Worm (Caenorhabditis elegans) whole organism, L1 larva: ENCODE measurements around the gene ZC168.2.

Experiments used
- C16A3.4 ChIP-seq: fragments of 150-350 bp; optimal IDR thresholded peaks from 2 replicates; lab custom pipeline; 2014; ENCODE audit warnings: missing biosample characterization, missing genetic modification characterization
- C34B4.2 ChIP-seq: sonication (generic microtip); optimal IDR thresholded peaks from 2 replicates; lab custom pipeline; 2017; ENCODE audit warnings: mild to moderate bottlenecking, missing genetic modification characterization, missing compliant biosample characterization
- Y116A8C.19 ChIP-seq: sonication (generic microtip); optimal IDR thresholded peaks from 2 replicates; lab custom pipeline; 2016; ENCODE audit warnings: missing compliant biosample characterization, missing genetic modification characterization, borderline replicate concordance
- alr-1 ChIP-seq: fragments of 200-800 bp; sonication (Bioruptor generic); optimal IDR thresholded peaks from 2 replicates; lab custom pipeline; 2018; ENCODE audit warnings: borderline replicate concordance, mild to moderate bottlenecking, missing genetic modification characterization, missing compliant biosample characterization
- ama-1 ChIP-seq: fragments of 150-350 bp; optimal IDR thresholded peaks from 2 replicates; lab custom pipeline; 2014
- blmp-1 ChIP-seq: fragments of 150-350 bp; optimal IDR thresholded peaks from 2 replicates; lab custom pipeline; 2014; ENCODE audit warnings: missing biosample characterization, missing genetic modification characterization
- ceh-63 ChIP-seq: fragments of 200-800 bp; sonication (Bioruptor generic); optimal IDR thresholded peaks from 2 replicates; lab custom pipeline; 2018; ENCODE audit warnings: mild to moderate bottlenecking, missing genetic modification characterization, missing compliant biosample characterization
- ceh-8 ChIP-seq: fragments of 200-800 bp; sonication (Bioruptor generic); optimal IDR thresholded peaks from 2 replicates; lab custom pipeline; 2018; ENCODE audit warnings: mild to moderate bottlenecking, missing genetic modification characterization, moderate library complexity, missing compliant biosample characterization
- ceh-82 ChIP-seq, 3 experiments: fragments of 150-350 bp in 1 of 3; sonication (generic microtip) in 2 of 3; optimal IDR thresholded peaks; 2 replicates each; lab custom pipeline; 2014 to 2017; ENCODE audit warnings: missing biosample characterization in 3 of 3, missing genetic modification characterization in 3 of 3
- dpl-1 ChIP-seq, 3 experiments: fragments of 150-350 bp in 2 of 3; sonication (generic microtip) in 1 of 3; optimal IDR thresholded peaks; 2 replicates each; lab custom pipeline; 2014 to 2017; ENCODE audit warnings: missing biosample characterization in 3 of 3, missing genetic modification characterization in 3 of 3, missing genetic modification reagents in 3 of 3
- dsc-1 ChIP-seq: sonication (generic microtip); optimal IDR thresholded peaks from 2 replicates; lab custom pipeline; 2016; ENCODE audit warnings: mild to moderate bottlenecking, missing genetic modification characterization, missing compliant biosample characterization
- efl-1 ChIP-seq, 4 experiments: fragments of 150-350 bp; optimal IDR thresholded peaks in 3 of 4; peaks in 1 of 4; 1 replicate in 1 of 4; 2 replicates in 3 of 4; lab custom pipeline; 2014; ENCODE audit warnings: missing biosample characterization in 2 of 4, missing genetic modification characterization in 2 of 4, missing genetic modification reagents in 2 of 4
- efl-3 ChIP-seq: fragments of 200-800 bp; sonication (Bioruptor generic); optimal IDR thresholded peaks from 2 replicates; lab custom pipeline; 2018; ENCODE audit warnings: mild to moderate bottlenecking, missing genetic modification characterization, missing compliant biosample characterization
- egl-13 ChIP-seq: sonication (generic microtip); optimal IDR thresholded peaks from 2 replicates; lab custom pipeline; 2016; ENCODE audit warnings: missing genotype, missing genetic modification reagents, missing genetic modification characterization, missing compliant biosample characterization
- egl-27 ChIP-seq, 2 experiments: fragments of 150-350 bp in 1 of 2; sonication (generic microtip); optimal IDR thresholded peaks; 3 replicates each; lab custom pipeline; 2017 to 2018; ENCODE audit warnings: missing biosample characterization in 2 of 2, missing genetic modification characterization in 2 of 2, missing genetic modification reagents in 2 of 2
- elt-2 ChIP-seq: sonication (generic microtip); optimal IDR thresholded peaks from 2 replicates; lab custom pipeline; 2016; ENCODE audit warnings: missing genetic modification characterization, mild to moderate bottlenecking, inconsistent platforms, missing compliant biosample characterization, missing genetic modification reagents
- elt-3 ChIP-seq, 6 experiments: fragments of 150-350 bp in 1 of 6; sonication (generic microtip); optimal IDR thresholded peaks; 2 replicates each; lab custom pipeline; 2017 to 2018; ENCODE audit warnings: missing biosample characterization in 6 of 6, missing genetic modification characterization in 6 of 6, inconsistent platforms in 1 of 6
- fkh-10 ChIP-seq: sonication (generic microtip); optimal IDR thresholded peaks from 2 replicates; lab custom pipeline; 2017; ENCODE audit warnings: missing biosample characterization, missing genetic modification reagents, missing genetic modification characterization
- fkh-8 ChIP-seq: sonication (generic microtip); optimal IDR thresholded peaks from 2 replicates; lab custom pipeline; 2016; ENCODE audit warnings: mild to moderate bottlenecking, missing genetic modification characterization, missing compliant biosample characterization
- fos-1 ChIP-seq: fragments of 150-350 bp; optimal IDR thresholded peaks from 2 replicates; lab custom pipeline; 2014; ENCODE audit warnings: missing biosample characterization, missing genetic modification characterization
- hlh-17 ChIP-seq: fragments of 200-800 bp; sonication (Bioruptor generic); optimal IDR thresholded peaks from 2 replicates; lab custom pipeline; 2018; ENCODE audit warnings: missing genetic modification characterization, mild to moderate bottlenecking, missing compliant biosample characterization, moderate library complexity, borderline replicate concordance
- jun-1 ChIP-seq: fragments of 150-350 bp; optimal IDR thresholded peaks from 2 replicates; lab custom pipeline; 2014; ENCODE audit warnings: missing biosample characterization, missing genetic modification reagents, missing genetic modification characterization
- lin-13 ChIP-seq: fragments of 150-350 bp; optimal IDR thresholded peaks from 2 replicates; lab custom pipeline; 2014; ENCODE audit warnings: missing biosample characterization, missing genetic modification reagents, missing genetic modification characterization
- lin-14 ChIP-seq: fragments of 200-800 bp; sonication (Bioruptor generic); optimal IDR thresholded peaks from 2 replicates; lab custom pipeline; 2018; ENCODE audit warnings: mild to moderate bottlenecking, missing genetic modification characterization, moderate library complexity, missing compliant biosample characterization
- lin-35 ChIP-seq, 2 experiments: fragments of 150-350 bp; optimal IDR thresholded peaks; 2 replicates each; lab custom pipeline; 2014; ENCODE audit warnings: missing biosample characterization in 2 of 2, missing genetic modification characterization in 2 of 2, missing genetic modification reagents in 2 of 2
- lin-39 ChIP-seq: fragments of 150-350 bp; optimal IDR thresholded peaks from 2 replicates; lab custom pipeline; 2014; ENCODE audit warnings: missing biosample characterization, missing genetic modification reagents, missing genetic modification characterization
- lir-3 ChIP-seq: sonication (generic microtip); optimal IDR thresholded peaks from 2 replicates; lab custom pipeline; 2016; ENCODE audit warnings: mild to moderate bottlenecking, missing genetic modification characterization, moderate library complexity, missing compliant biosample characterization; ENCODE audit not compliant: poor library complexity
- lsy-2 ChIP-seq, 2 experiments: fragments of 150-350 bp; optimal IDR thresholded peaks; 2 replicates each; lab custom pipeline; 2014; ENCODE audit warnings: missing biosample characterization in 2 of 2, missing genetic modification characterization in 2 of 2
- mdl-1 ChIP-seq, 2 experiments: fragments of 150-350 bp; optimal IDR thresholded peaks; 2 replicates each; lab custom pipeline; 2014 to 2017; ENCODE audit warnings: missing biosample characterization in 2 of 2, missing genetic modification characterization in 2 of 2, inconsistent platforms in 1 of 2
- nhr-11 ChIP-seq: fragments of 150-350 bp; optimal IDR thresholded peaks from 2 replicates; lab custom pipeline; 2014; ENCODE audit warnings: missing biosample characterization, missing genetic modification characterization
- nhr-19 ChIP-seq: fragments of 200-800 bp; sonication (Bioruptor generic); conservative IDR thresholded peaks from 2 replicates; pipeline ENCODE4 v1.3.6; 2022; ENCODE audit warnings: missing genetic modification characterization, missing compliant biosample characterization
- nhr-20 ChIP-seq: sonication (generic microtip); optimal IDR thresholded peaks from 2 replicates; lab custom pipeline; 2016; ENCODE audit warnings: mild to moderate bottlenecking, missing genetic modification characterization, missing compliant biosample characterization
- nhr-71 ChIP-seq: sonication (generic microtip); optimal IDR thresholded peaks from 2 replicates; lab custom pipeline; 2016; ENCODE audit warnings: mild to moderate bottlenecking, missing genetic modification characterization, moderate library complexity, missing compliant biosample characterization
- nhr-76 ChIP-seq: sonication (generic microtip); optimal IDR thresholded peaks from 2 replicates; lab custom pipeline; 2017; ENCODE audit warnings: missing biosample characterization, missing genetic modification characterization
- nhr-77 ChIP-seq: fragments of 150-350 bp; optimal IDR thresholded peaks from 2 replicates; lab custom pipeline; 2014; ENCODE audit warnings: missing biosample characterization, missing genetic modification characterization
- nhr-84 ChIP-seq: sonication (generic microtip); optimal IDR thresholded peaks from 2 replicates; lab custom pipeline; 2017; ENCODE audit warnings: missing biosample characterization, missing genetic modification characterization
- nhr-85 ChIP-seq: sonication (generic microtip); peaks from one replicate; lab custom pipeline; 2016; ENCODE audit warnings: missing genetic modification characterization, inconsistent platforms, missing compliant biosample characterization
- skn-1 ChIP-seq: fragments of 150-350 bp; optimal IDR thresholded peaks from 2 replicates; lab custom pipeline; 2014; ENCODE audit warnings: missing biosample characterization, missing genetic modification characterization
- snpc-4 ChIP-seq: fragments of 150-350 bp; optimal IDR thresholded peaks from 2 replicates; lab custom pipeline; 2014; ENCODE audit warnings: missing biosample characterization, missing genetic modification characterization
- snu-23 ChIP-seq: sonication (generic microtip); optimal IDR thresholded peaks from 2 replicates; lab custom pipeline; 2016; ENCODE audit warnings: missing genetic modification characterization, missing compliant biosample characterization
- sptf-1 ChIP-seq: fragments of 150-350 bp; optimal IDR thresholded peaks from 2 replicates; lab custom pipeline; 2014; ENCODE audit warnings: missing biosample characterization, missing genetic modification characterization
- tlp-1 ChIP-seq: fragments of 150-350 bp; optimal IDR thresholded peaks from 2 replicates; lab custom pipeline; 2014; ENCODE audit warnings: missing biosample characterization, missing genetic modification characterization
- unc-86 ChIP-seq: sonication (generic microtip); optimal IDR thresholded peaks from 2 replicates; lab custom pipeline; 2016; ENCODE audit warnings: missing genetic modification characterization, missing compliant biosample characterization
- unc-98 ChIP-seq: fragments of 200-800 bp; sonication (Bioruptor generic); IDR thresholded peaks from 2 replicates; pipeline ENCODE4 v1.3.6; 2022; ENCODE audit warnings: missing genetic modification characterization, missing compliant biosample characterization
- ztf-11 ChIP-seq, 2 experiments: sonication (generic microtip); optimal IDR thresholded peaks; 2 replicates each; lab custom pipeline; 2016 to 2017; ENCODE audit warnings: missing genetic modification characterization in 2 of 2, missing biosample characterization in 1 of 2, missing compliant biosample characterization in 1 of 2

The ZC168.2 gene

DNA sequence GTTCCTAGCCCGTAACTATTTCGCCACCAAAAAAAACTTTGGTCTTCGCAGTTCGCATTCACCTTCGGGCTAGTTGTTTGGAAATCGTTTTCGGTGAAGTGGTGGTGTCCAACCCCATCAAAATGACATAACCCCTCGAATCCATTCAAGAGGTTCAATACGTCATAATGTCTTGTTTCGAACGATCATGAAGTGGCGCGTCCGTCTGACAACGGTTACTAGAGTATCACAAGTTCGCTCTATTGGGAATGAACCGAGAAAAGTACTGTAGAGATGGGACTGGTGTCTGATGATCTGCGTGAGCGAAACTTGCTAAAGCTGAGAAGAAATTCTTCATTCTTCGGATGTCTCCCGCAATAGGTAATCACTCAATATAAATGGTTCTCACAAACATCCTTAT, at the start of gene ZC168.2:
ZC168.2 (plus strand) TSS at position 301 of the 400 bp plus-strand sequence.
- TF ChIP-seq nhr-76 (tag; lab: Kevin White, UChicago) (no peak), efl-1 (optimal IDR thresholded peaks at IDR 0.05; lab: Kevin White, UChicago) (no peak), efl-1 (GFP tag; optimal IDR thresholded peaks at IDR 0.05 in 1 of 2; lab: Kevin White, UChicago) (peak in 1 of 2 experiments; percentile 83)

ce11 chrIV:10680379-10680778, 47.5 kb upstream of the ZC168.2 start, which contains the start of gene K08C7.4:
Gene K08C7.4 (minus strand): TSS chrIV:10680479.
- TF ChIP-seq ztf-11 (tag; optimal IDR thresholded peaks at IDR 0.05; lab: Kevin White, UChicago) (no peak), nhr-85 (tag; lab: Kevin White, UChicago) (no peak), lir-3 (tag; lab: Kevin White, UChicago) (no peak), dsc-1 (tag; lab: Kevin White, UChicago) (no peak), snu-23 (GFP tag; lab: Kevin White, UChicago) (no peak), egl-13 (tag; lab: Kevin White, UChicago) (no peak), dpl-1 (GFP tag; optimal IDR thresholded peaks at IDR 0.05; lab: Kevin White, UChicago) (no peak), efl-1 (optimal IDR thresholded peaks at IDR 0.05; lab: Kevin White, UChicago) (no peak), efl-1 (GFP tag; optimal IDR thresholded peaks at IDR 0.05 in 1 of 2; lab: Kevin White, UChicago) (no peak), snpc-4 (tag; lab: Kevin White, UChicago) (no peak), sptf-1 (tag; lab: Kevin White, UChicago) (no peak), efl-3 (no peak), nhr-71 (no peak)

DNA sequence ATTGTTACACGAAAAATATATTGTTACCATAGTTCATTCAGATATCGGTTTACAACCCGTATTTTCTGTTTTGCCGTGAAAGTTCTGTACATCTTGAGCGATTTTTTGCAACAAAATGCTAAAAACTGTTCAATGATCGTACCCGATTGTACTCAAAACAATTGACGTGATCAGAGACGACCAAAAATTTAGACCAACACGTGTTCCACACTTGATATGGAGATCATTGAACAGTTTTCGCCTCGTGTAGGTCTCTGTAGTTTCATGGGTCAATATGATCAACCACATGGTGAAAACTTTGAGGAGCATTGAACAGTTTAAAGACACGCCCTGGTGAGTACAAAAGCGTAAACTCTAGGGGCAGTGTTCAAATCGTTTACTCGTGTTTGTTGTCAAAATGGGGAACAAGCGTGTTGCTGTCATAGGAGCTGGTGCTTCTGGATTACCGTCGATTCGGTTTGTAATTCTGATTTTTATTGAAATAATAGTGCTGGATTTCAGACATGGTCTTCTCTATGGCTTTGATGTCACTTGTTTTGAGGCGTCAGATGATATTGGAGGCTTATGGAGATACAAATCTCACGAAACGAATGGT, 45.6 kb upstream of the ZC168.2 start, which contains the start of gene fmo-2:
fmo-2 (plus strand) TSS at position 370 of the 595 bp plus-strand sequence.
- TF ChIP-seq lsy-2 (tag; optimal IDR thresholded peaks at IDR 0.05; lab: Kevin White, UChicago), result no peak
- no peak for TF ChIP-seq Y116A8C.19 (tag; lab: Kevin White, UChicago)
- no peak for TF ChIP-seq nhr-77 (tag; lab: Kevin White, UChicago)
- TF ChIP-seq nhr-20 (tag; lab: Kevin White, UChicago), result peak; percentile 54
- TF ChIP-seq ztf-11 (tag; optimal IDR thresholded peaks at IDR 0.05; lab: Kevin White, UChicago), result no peak
- no peak for TF ChIP-seq skn-1 (tag; lab: Kevin White, UChicago)
- peak in 1 of 2 experiments; percentile 94 for TF ChIP-seq mdl-1 (tag; optimal IDR thresholded peaks at IDR 0.05; lab: Kevin White, UChicago)
- TF ChIP-seq elt-2, result no peak
- peak; percentile 50 for TF ChIP-seq lin-14 (GFP tag; lab: Kevin White, UChicago)
- no peak for TF ChIP-seq egl-27 (tag; optimal IDR thresholded peaks at IDR 0.05; lab: Kevin White, UChicago)
- peak; percentile 29 for TF ChIP-seq C16A3.4 (tag; lab: Kevin White, UChicago)
- peak; percentile 28 for TF ChIP-seq jun-1 (tag; lab: Kevin White, UChicago)
- TF ChIP-seq hlh-17, result no peak
- TF ChIP-seq nhr-85 (tag; lab: Kevin White, UChicago), result peak; percentile 41
- no peak for TF ChIP-seq blmp-1 (tag; lab: Kevin White, UChicago)
- TF ChIP-seq lin-13 (GFP tag; lab: Kevin White, UChicago), result no peak
- TF ChIP-seq ceh-63 (GFP tag; lab: Kevin White, UChicago), result no peak
- TF ChIP-seq dpl-1 (GFP tag; optimal IDR thresholded peaks at IDR 0.05; lab: Kevin White, UChicago), result no peak
- peak in 1 of 6 experiments; percentile 42 for TF ChIP-seq elt-3 (tag; optimal IDR thresholded peaks at IDR 0.05; lab: Kevin White, UChicago)
- TF ChIP-seq fkh-10 (GFP tag; lab: Kevin White, UChicago), result no peak
- TF ChIP-seq nhr-19 (GFP tag; lab: Robert Waterston, UW), result peak; percentile 40; the same call in 1 of the 2 replicates
- no peak for TF ChIP-seq nhr-84 (tag; lab: Kevin White, UChicago)
- no peak for TF ChIP-seq efl-3
- TF ChIP-seq unc-86 (tag; lab: Kevin White, UChicago), result no peak
- no peak for TF ChIP-seq fos-1
- no peak for TF ChIP-seq sptf-1 (tag; lab: Kevin White, UChicago)
- TF ChIP-seq ama-1 (lab: Kevin White, UChicago), result no peak
- no peak for TF ChIP-seq lin-39 (tag; lab: Kevin White, UChicago)
- no peak for TF ChIP-seq C34B4.2
- no peak for TF ChIP-seq tlp-1 (tag; lab: Kevin White, UChicago)
- TF ChIP-seq lir-3 (tag; lab: Kevin White, UChicago), result no peak
- TF ChIP-seq lin-35 (GFP tag; optimal IDR thresholded peaks at IDR 0.05; lab: Kevin White, UChicago), result peak in 1 of 2 experiments; percentile 69
- no peak for TF ChIP-seq unc-98 (GFP tag; lab: Robert Waterston, UW)
- TF ChIP-seq snu-23 (GFP tag; lab: Kevin White, UChicago), result no peak
- no peak for TF ChIP-seq nhr-11 (tag; lab: Kevin White, UChicago)
- TF ChIP-seq dsc-1 (tag; lab: Kevin White, UChicago), result no peak
- TF ChIP-seq alr-1, result no peak
- no peak for TF ChIP-seq ceh-82 (tag; optimal IDR thresholded peaks at IDR 0.05; lab: Kevin White, UChicago)
- no peak for TF ChIP-seq ceh-8
- no peak for TF ChIP-seq nhr-71
- TF ChIP-seq fkh-8 (tag; lab: Kevin White, UChicago), result no peak
